Fruit fly (Drosophila melanogaster): Measurements from ENCODE around the gene CG4332.

CG4332 gene

dm6 chrX:13128750-13129152 is 26.1 kb upstream of the CG4332 start, which contains the start of the genes CG32638, CG15717 and MFS10 (continued):
- TF ChIP-seq Gug (GFP tag; IDR thresholded peaks at IDR 0.05), result no peak
- TF ChIP-seq pdm3 (GFP tag; optimal IDR thresholded peaks at IDR 0.05), result no peak
- TF ChIP-seq Sox14 (GFP tag; optimal IDR thresholded peaks at IDR 0.05), result peak; percentile 14
- no peak for TF ChIP-seq CG16779 (tag; optimal IDR thresholded peaks at IDR 0.05)
- TF ChIP-seq spab (GFP tag; optimal IDR thresholded peaks at IDR 0.05), result no peak
- no peak; the same call in 1 of the 2 replicates for TF ChIP-seq CG15336 (GFP tag; IDR thresholded peaks at IDR 0.05)
- TF ChIP-seq fd85E (GFP tag; optimal IDR thresholded peaks at IDR 0.05), result no peak
- TF ChIP-seq eg (GFP tag; IDR thresholded peaks at IDR 0.05), result peak; percentile 30; the same call in 1 of the 3 replicates
- TF ChIP-seq Met (GFP tag; optimal IDR thresholded peaks at IDR 0.05), result no peak
- no peak for TF ChIP-seq CG6854 (GFP tag; optimal IDR thresholded peaks at IDR 0.05)
- peak; percentile 14 for TF ChIP-seq dsx (GFP tag; optimal IDR thresholded peaks at IDR 0.05; ENCODE audit: poor library complexity, severe bottlenecking)
- no peak for TF ChIP-seq Hr38 (GFP tag; optimal IDR thresholded peaks at IDR 0.05)
- TF ChIP-seq salr (GFP tag; optimal IDR thresholded peaks at IDR 0.05), result no peak
- TF ChIP-seq fd59A (GFP tag; optimal IDR thresholded peaks at IDR 0.05), result no peak
- TF ChIP-seq CG11762 (GFP tag; optimal IDR thresholded peaks at IDR 0.05; ENCODE audit: insufficient read depth), result no peak
- TF ChIP-seq CG6276 (GFP tag; optimal IDR thresholded peaks at IDR 0.05), result no peak

- peak; percentile 13 for TF ChIP-seq CG11762 (GFP tag; optimal IDR thresholded peaks at IDR 0.05; ENCODE audit: insufficient read depth)
- TF ChIP-seq net (GFP tag; optimal IDR thresholded peaks at IDR 0.05), result peak; percentile 34
- peak; percentile 47 for TF ChIP-seq CG6792 (GFP tag; optimal IDR thresholded peaks at IDR 0.05)
- no peak for TF ChIP-seq Blimp-1 (GFP tag; optimal IDR thresholded peaks at IDR 0.05)
- peak; percentile 13 for TF ChIP-seq Sox15 (GFP tag; optimal IDR thresholded peaks at IDR 0.05)
- peak; percentile 63 for TF ChIP-seq CG3032 (tag; optimal IDR thresholded peaks at IDR 0.05)
- peak; percentile 51 for TF ChIP-seq CG4318 (GFP tag; optimal IDR thresholded peaks at IDR 0.05)
- peak; percentile 8 for TF ChIP-seq CG7368 (GFP tag; optimal IDR thresholded peaks at IDR 0.05)
- TF ChIP-seq ss (GFP tag; optimal IDR thresholded peaks at IDR 0.05), result peak; percentile 11 to 55
- TF ChIP-seq dac (GFP tag; optimal IDR thresholded peaks at IDR 0.05), result peak; percentile 35
- peak; percentile 68 for TF ChIP-seq CG15336 (GFP tag; IDR thresholded peaks at IDR 0.05)
- no peak for TF ChIP-seq Eip93F (GFP tag; optimal IDR thresholded peaks at IDR 0.05)
- TF ChIP-seq Hr38 (GFP tag; optimal IDR thresholded peaks at IDR 0.05), result no peak
- peak; percentile 44 for TF ChIP-seq dsx (GFP tag; optimal IDR thresholded peaks at IDR 0.05; ENCODE audit: poor library complexity, severe bottlenecking)
- TF ChIP-seq Hr4 (GFP tag; optimal IDR thresholded peaks at IDR 0.05), result peak; percentile 70
- peak; percentile 21 for TF ChIP-seq CG16779 (tag; optimal IDR thresholded peaks at IDR 0.05)
- peak; percentile 45 for TF ChIP-seq cyc (GFP tag; optimal IDR thresholded peaks at IDR 0.05)
- no peak for TF ChIP-seq fd85E (GFP tag; optimal IDR thresholded peaks at IDR 0.05)
- peak; percentile 32 for TF ChIP-seq lz (GFP tag; optimal IDR thresholded peaks at IDR 0.05)
- TF ChIP-seq achi (GFP tag; optimal IDR thresholded peaks at IDR 0.05), result peak; percentile 52
- peak; percentile 65 for TF ChIP-seq Ets96B (tag; optimal IDR thresholded peaks at IDR 0.05)
- peak; percentile 49 for TF ChIP-seq CG10631 (GFP tag; optimal IDR thresholded peaks at IDR 0.05)
- peak in 1 of 2 experiments; percentile 26 for TF ChIP-seq salr (GFP tag; optimal IDR thresholded peaks at IDR 0.05)
- peak; percentile 34 for TF ChIP-seq fkh (GFP tag; optimal IDR thresholded peaks at IDR 0.05)
- TF ChIP-seq spab (GFP tag; optimal IDR thresholded peaks at IDR 0.05), result peak; percentile 52
- TF ChIP-seq acj6 (GFP tag; optimal IDR thresholded peaks at IDR 0.05), result peak; percentile 64
- TF ChIP-seq CG11902 (GFP tag; optimal IDR thresholded peaks at IDR 0.05), result peak; percentile 5
- TF ChIP-seq CG34406 (GFP tag; optimal IDR thresholded peaks at IDR 0.05), result peak; percentile 42
- peak; percentile 60 for TF ChIP-seq pdm3 (GFP tag; optimal IDR thresholded peaks at IDR 0.05)
- peak; percentile 21; the same call in 2 of the 3 replicates for TF ChIP-seq eg (GFP tag; IDR thresholded peaks at IDR 0.05)
- TF ChIP-seq CG10669 (GFP tag; optimal IDR thresholded peaks at IDR 0.05), result peak; percentile 64
- TF ChIP-seq CG8119 (GFP tag; IDR thresholded peaks at IDR 0.05), result peak; percentile 66
- peak; percentile 39 for TF ChIP-seq CG3919 (GFP tag; optimal IDR thresholded peaks at IDR 0.05)
- TF ChIP-seq Sox14 (GFP tag; optimal IDR thresholded peaks at IDR 0.05), result peak; percentile 63
- peak; percentile 16 for TF ChIP-seq vri (GFP tag; optimal IDR thresholded peaks at IDR 0.05)
- no peak for TF ChIP-seq Gug (GFP tag; IDR thresholded peaks at IDR 0.05)
- peak; percentile 27 for TF ChIP-seq svp (GFP tag)
- peak; percentile 59 for TF ChIP-seq fd59A (GFP tag; optimal IDR thresholded peaks at IDR 0.05)
- TF ChIP-seq CG9139 (GFP tag; optimal IDR thresholded peaks at IDR 0.05), result peak; percentile 45
- no peak for TF ChIP-seq CG6854 (GFP tag; optimal IDR thresholded peaks at IDR 0.05)
- TF ChIP-seq Smox (GFP tag; optimal IDR thresholded peaks at IDR 0.05), result peak; percentile 37
- TF ChIP-seq CG6276 (GFP tag; optimal IDR thresholded peaks at IDR 0.05), result peak; percentile 70
- peak; percentile 58 for TF ChIP-seq CG8632 (GFP tag; optimal IDR thresholded peaks at IDR 0.05)
- TF ChIP-seq Ets21C (GFP tag; optimal IDR thresholded peaks at IDR 0.05), result peak; percentile 2
Observed at dm6 chrX:13130175-13130822, 24.5 kb upstream of the CG4332 start.

Data from whole organism, prepupa.